Worm (Caenorhabditis elegans): Measurements from ENCODE around the gene cdh-9.

DNA sequence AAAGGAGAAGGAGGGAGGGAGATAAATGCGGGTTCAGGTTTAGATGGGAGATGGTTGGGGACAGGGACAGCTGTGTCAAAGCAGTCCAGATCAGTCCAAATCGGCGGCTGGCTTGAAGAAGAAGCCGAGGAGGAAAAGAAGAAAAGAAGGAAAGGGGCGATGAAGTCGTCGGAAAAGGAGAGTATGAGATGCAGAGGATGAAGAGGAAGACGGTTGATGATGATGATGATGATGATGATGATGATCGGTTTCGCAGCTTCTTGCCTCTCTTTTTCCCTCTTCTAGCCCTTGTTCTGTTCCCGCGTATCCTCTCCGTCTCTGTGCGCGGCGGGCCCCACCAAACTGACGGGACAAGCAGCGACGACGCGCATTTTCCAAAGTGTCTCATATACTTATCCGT lies 31.8 kb downstream of the cdh-9 start:
- TF ChIP-seq elt-1 (tag; optimal IDR thresholded peaks at IDR 0.05), result no peak
- no peak for TF ChIP-seq ztf-4 (tag; optimal IDR thresholded peaks at IDR 0.05)
- TF ChIP-seq nhr-77 (tag; optimal IDR thresholded peaks at IDR 0.05), result no peak

Data from whole organism, L2 larva.